Worm (Caenorhabditis elegans) whole organism, L4 larva: ENCODE measurements around the gene mogs-1.

Experiments
- F10B5.3 ChIP-seq: sonication (generic microtip); optimal IDR thresholded peaks from 2 replicates; lab custom pipeline; 2016; ENCODE audit warnings: mild to moderate bottlenecking, missing genetic modification characterization, missing compliant biosample characterization
- F26F4.8 ChIP-seq: fragments of 200-800 bp; sonication (Bioruptor generic); conservative IDR thresholded peaks from 2 replicates; pipeline ENCODE4 v1.3.6; 2022; ENCODE audit warnings: missing genetic modification characterization, missing compliant biosample characterization
- F44E2.7 ChIP-seq: fragments of 200-800 bp; sonication (Bioruptor generic); IDR thresholded peaks from 2 replicates; pipeline ENCODE4 v2.1.2; 2022; ENCODE audit warnings: missing genetic modification characterization, missing compliant biosample characterization
- F49E8.2 ChIP-seq: sonication (generic microtip); optimal IDR thresholded peaks from 2 replicates; lab custom pipeline; 2016; ENCODE audit warnings: missing compliant biosample characterization, mild to moderate bottlenecking, missing genetic modification characterization, borderline replicate concordance
- R02D3.7 ChIP-seq: fragments of 150-350 bp; sonication (generic microtip); optimal IDR thresholded peaks from 3 replicates; lab custom pipeline; 2014; ENCODE audit warnings: missing biosample characterization, missing genetic modification characterization
- T20F7.1 ChIP-seq: fragments of 200-800 bp; sonication (Bioruptor generic); optimal IDR thresholded peaks from 2 replicates; lab custom pipeline; 2018; ENCODE audit warnings: mild to moderate bottlenecking, missing genetic modification characterization, missing compliant biosample characterization
- T26A8.4 ChIP-seq: fragments of 200-800 bp; sonication (Bioruptor generic); IDR thresholded peaks from 2 replicates; pipeline ENCODE4 v1.3.6; 2022; ENCODE audit warnings: missing genetic modification characterization, missing compliant biosample characterization
- Y5F2A.4 ChIP-seq: fragments of 200-800 bp; sonication (Bioruptor generic); optimal IDR thresholded peaks from 2 replicates; lab custom pipeline; 2018; ENCODE audit warnings: mild to moderate bottlenecking, missing genetic modification characterization, missing compliant biosample characterization
- Y75B8A.6 ChIP-seq: fragments of 200-800 bp; sonication (Bioruptor generic); IDR thresholded peaks from 2 replicates; pipeline ENCODE4 v1.3.6; 2022; ENCODE audit warnings: missing genetic modification reagents, missing genetic modification characterization, missing compliant biosample characterization
- ZK337.2 ChIP-seq: fragments of 200-800 bp; sonication (Bioruptor generic); IDR thresholded peaks from 2 replicates; pipeline ENCODE4 v1.3.6; 2022; ENCODE audit warnings: missing genetic modification reagents, missing genetic modification characterization, missing compliant biosample characterization
- aha-1 ChIP-seq: fragments of 150-350 bp; peaks from one replicate; lab custom pipeline; 2014; ENCODE audit warnings: missing biosample characterization, missing genetic modification characterization
- attf-4 ChIP-seq: sonication (generic microtip); optimal IDR thresholded peaks from 3 replicates; lab custom pipeline; 2017; ENCODE audit warnings: missing biosample characterization, missing genetic modification characterization
- ceh-20 ChIP-seq: fragments of 200-800 bp; sonication (Bioruptor generic); IDR thresholded peaks from 2 replicates; pipeline ENCODE4 v1.3.6; 2022; ENCODE audit warnings: missing genetic modification reagents, missing genetic modification characterization, missing compliant biosample characterization
- ceh-28 ChIP-seq: fragments of 150-350 bp; optimal IDR thresholded peaks from 2 replicates; lab custom pipeline; 2014; ENCODE audit warnings: missing biosample characterization, missing genetic modification reagents, missing genetic modification characterization
- ceh-32 ChIP-seq: sonication (generic microtip); optimal IDR thresholded peaks from 2 replicates; lab custom pipeline; 2016; ENCODE audit warnings: mild to moderate bottlenecking, missing genetic modification characterization, missing compliant biosample characterization; ENCODE audit not compliant: poor library complexity
- ceh-44 ChIP-seq: fragments of 200-800 bp; sonication (Bioruptor generic); IDR thresholded peaks from 2 replicates; pipeline ENCODE4 v1.3.6; 2022; ENCODE audit warnings: missing genetic modification reagents, missing genetic modification characterization, missing compliant biosample characterization
- ceh-62 ChIP-seq: sonication (generic microtip); optimal IDR thresholded peaks from 2 replicates; lab custom pipeline; 2017; ENCODE audit warnings: missing biosample characterization, missing genetic modification characterization
- ceh-82 ChIP-seq: sonication (generic microtip); optimal IDR thresholded peaks from 2 replicates; lab custom pipeline; 2017; ENCODE audit warnings: missing biosample characterization, missing genetic modification characterization
- daf-12 ChIP-seq: fragments of 150-350 bp; optimal IDR thresholded peaks from 2 replicates; lab custom pipeline; 2014; ENCODE audit warnings: missing biosample characterization, missing genetic modification reagents, missing genetic modification characterization
- daf-16 ChIP-seq, 3 experiments: sonication (generic microtip); optimal IDR thresholded peaks; 2 replicates each; lab custom pipeline; 2016 to 2017; ENCODE audit warnings: missing genetic modification characterization in 3 of 3, missing genetic modification reagents in 3 of 3, mild to moderate bottlenecking in 2 of 3, missing compliant biosample characterization in 2 of 3, missing biosample characterization in 1 of 3, moderate library complexity in 1 of 3
- daf-19 ChIP-seq: fragments of 200-800 bp; sonication (Bioruptor generic); conservative IDR thresholded peaks from 2 replicates; pipeline ENCODE4 v1.3.6; 2022; ENCODE audit warnings: missing genetic modification characterization, missing compliant biosample characterization
- dpl-1 ChIP-seq: fragments of 150-350 bp; optimal IDR thresholded peaks from 2 replicates; lab custom pipeline; 2014; ENCODE audit warnings: missing biosample characterization, missing genetic modification reagents, missing genetic modification characterization
- dve-1 ChIP-seq: sonication (generic microtip); optimal IDR thresholded peaks from 2 replicates; lab custom pipeline; 2017; ENCODE audit warnings: antibody characterized with exemption, mild to moderate bottlenecking, missing genetic modification characterization, missing compliant biosample characterization; ENCODE audit not compliant: insufficient read depth
- egl-27 ChIP-seq: sonication (generic microtip); optimal IDR thresholded peaks from 3 replicates; lab custom pipeline; 2017; ENCODE audit warnings: missing biosample characterization, missing genetic modification reagents, missing genetic modification characterization
- hlh-11 ChIP-seq: fragments of 200-800 bp; sonication (Bioruptor generic); optimal IDR thresholded peaks from 2 replicates; lab custom pipeline; 2018; ENCODE audit warnings: mild to moderate bottlenecking, missing genetic modification characterization, missing compliant biosample characterization
- hlh-30 ChIP-seq: sonication (generic microtip); optimal IDR thresholded peaks from 2 replicates; lab custom pipeline; 2017; ENCODE audit warnings: antibody characterized with exemption, mild to moderate bottlenecking, missing genetic modification characterization, missing compliant biosample characterization; ENCODE audit not compliant: insufficient read depth
- hmg-1.1 ChIP-seq: fragments of 200-800 bp; sonication (Bioruptor generic); IDR thresholded peaks from 2 replicates; pipeline ENCODE4 v1.3.6; 2022; ENCODE audit warnings: missing genetic modification reagents, missing genetic modification characterization, missing compliant biosample characterization
- jun-1 ChIP-seq: fragments of 150-350 bp; optimal IDR thresholded peaks from 2 replicates; lab custom pipeline; 2014; ENCODE audit warnings: missing biosample characterization, missing genetic modification reagents, missing genetic modification characterization
- lin-1 ChIP-seq: fragments of 200-800 bp; sonication (Bioruptor generic); IDR thresholded peaks from 2 replicates; pipeline ENCODE4 v1.3.6; 2022; ENCODE audit warnings: missing genetic modification reagents, missing genetic modification characterization, missing compliant biosample characterization
- lin-13 ChIP-seq: fragments of 150-350 bp; optimal IDR thresholded peaks from 2 replicates; lab custom pipeline; 2014; ENCODE audit warnings: missing biosample characterization, missing genetic modification reagents, missing genetic modification characterization
- lin-15B ChIP-seq: fragments of 150-350 bp; sonication (generic microtip); optimal IDR thresholded peaks from 3 replicates; lab custom pipeline; 2014; ENCODE audit warnings: missing biosample characterization, missing genetic modification characterization
- lin-29 ChIP-seq: fragments of 200-800 bp; sonication (Bioruptor generic); IDR thresholded peaks from 2 replicates; pipeline ENCODE4 v1.3.6; 2022; ENCODE audit warnings: missing genetic modification reagents, missing genetic modification characterization, missing compliant biosample characterization
- lin-38 ChIP-seq: fragments of 200-800 bp; sonication (Bioruptor generic); IDR thresholded peaks from 2 replicates; pipeline ENCODE4 v1.3.6; 2022; ENCODE audit warnings: missing genetic modification reagents, missing genetic modification characterization, missing compliant biosample characterization
- lin-39 ChIP-seq: fragments of 150-350 bp; optimal IDR thresholded peaks from 2 replicates; lab custom pipeline; 2014; ENCODE audit warnings: missing biosample characterization, missing genetic modification reagents, missing genetic modification characterization
- lir-3 ChIP-seq: sonication (generic microtip); optimal IDR thresholded peaks from 2 replicates; lab custom pipeline; 2016; ENCODE audit warnings: mild to moderate bottlenecking, missing genetic modification characterization, missing compliant biosample characterization
- lsy-2 ChIP-seq, 2 experiments: fragments of 150-350 bp in 1 of 2; sonication (generic microtip) in 1 of 2; optimal IDR thresholded peaks; 2 replicates each; lab custom pipeline; 2014 to 2017; ENCODE audit warnings: missing biosample characterization in 2 of 2, missing genetic modification characterization in 2 of 2
- madf-5 ChIP-seq, 2 experiments: fragments of 200-800 bp; sonication (Bioruptor generic); IDR thresholded peaks; 2 replicates each; pipeline ENCODE4 v1.3.6; 2022; ENCODE audit warnings: missing compliant biosample characterization in 2 of 2, missing genetic modification characterization in 2 of 2
- mdt-29 ChIP-seq: fragments of 200-800 bp; sonication (Bioruptor generic); IDR thresholded peaks from 2 replicates; pipeline ENCODE4 v1.3.6; 2022; ENCODE audit warnings: missing genetic modification reagents, missing genetic modification characterization, missing compliant biosample characterization
- mxl-3 ChIP-seq: fragments of 200-800 bp; sonication (Bioruptor generic); optimal IDR thresholded peaks from 2 replicates; lab custom pipeline; 2018; ENCODE audit warnings: mild to moderate bottlenecking, missing genetic modification characterization, missing compliant biosample characterization
- nhr-237 ChIP-seq: sonication (generic microtip); optimal IDR thresholded peaks from 2 replicates; lab custom pipeline; 2017; ENCODE audit warnings: missing biosample characterization, missing genetic modification characterization
- php-3 ChIP-seq: fragments of 200-800 bp; sonication (Bioruptor generic); IDR thresholded peaks from 2 replicates; pipeline ENCODE4 v1.3.6; 2022; ENCODE audit warnings: missing genetic modification reagents, missing genetic modification characterization, missing compliant biosample characterization
- pqm-1 ChIP-seq: sonication (generic microtip); optimal IDR thresholded peaks from 2 replicates; lab custom pipeline; 2017; ENCODE audit warnings: missing biosample characterization, missing genetic modification characterization
- rbr-2 ChIP-seq: sonication (generic microtip); optimal IDR thresholded peaks from 2 replicates; lab custom pipeline; 2016; ENCODE audit warnings: missing genotype, missing genetic modification characterization, missing compliant biosample characterization
- saeg-2 ChIP-seq: fragments of 200-800 bp; sonication (Bioruptor generic); IDR thresholded peaks from 2 replicates; pipeline ENCODE4 v1.3.6; 2022; ENCODE audit warnings: missing genetic modification reagents, missing genetic modification characterization, missing compliant biosample characterization
- sdz-12 ChIP-seq: fragments of 200-800 bp; sonication (Bioruptor generic); optimal IDR thresholded peaks from 2 replicates; lab custom pipeline; 2018; ENCODE audit warnings: mild to moderate bottlenecking, missing genetic modification characterization, missing compliant biosample characterization
- set-16 ChIP-seq: fragments of 200-800 bp; sonication (Bioruptor generic); IDR thresholded peaks from 2 replicates; pipeline ENCODE4 v1.3.6; 2022; ENCODE audit warnings: missing genetic modification reagents, missing genetic modification characterization, missing compliant biosample characterization
- skn-1 ChIP-seq: fragments of 150-350 bp; optimal IDR thresholded peaks from 2 replicates; lab custom pipeline; 2014; ENCODE audit warnings: missing biosample characterization, missing genetic modification characterization
- spr-1 ChIP-seq: sonication (generic microtip); optimal IDR thresholded peaks from 2 replicates; lab custom pipeline; 2016; ENCODE audit warnings: mild to moderate bottlenecking, missing genetic modification characterization, missing compliant biosample characterization
- unc-39 ChIP-seq: sonication (generic microtip); optimal IDR thresholded peaks from 2 replicates; lab custom pipeline; 2017; ENCODE audit warnings: missing biosample characterization, missing genetic modification characterization
- vab-7 ChIP-seq: fragments of 200-800 bp; sonication (Bioruptor generic); IDR thresholded peaks from 2 replicates; pipeline ENCODE4 v1.3.6; 2022; ENCODE audit warnings: missing genetic modification reagents, missing genetic modification characterization, missing compliant biosample characterization
- zip-2 ChIP-seq: fragments of 150-350 bp; optimal IDR thresholded peaks from 2 replicates; lab custom pipeline; 2014; ENCODE audit warnings: missing biosample characterization, missing genetic modification characterization
- ztf-11 ChIP-seq: fragments of 150-350 bp; optimal IDR thresholded peaks from 2 replicates; lab custom pipeline; 2014; ENCODE audit warnings: missing biosample characterization, missing genetic modification characterization

mogs-1 gene

DNA sequence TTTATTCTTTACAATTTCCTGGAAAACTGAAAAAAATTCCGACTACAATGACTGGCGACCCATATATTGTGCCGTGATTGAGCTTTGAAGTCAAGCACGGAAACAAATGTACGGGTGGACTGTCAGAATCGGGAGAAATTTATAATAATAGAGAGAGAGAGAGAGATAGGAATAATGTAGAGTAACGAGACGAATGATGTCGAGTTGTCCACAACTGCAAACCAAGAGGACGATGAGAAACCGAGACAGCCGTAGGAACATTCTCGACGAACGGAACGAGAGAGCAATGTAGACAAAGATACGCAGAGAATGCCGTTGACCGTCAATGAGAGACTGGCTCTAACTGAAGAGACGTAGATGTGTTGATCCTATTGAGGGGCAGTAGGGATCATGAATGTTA lies 5.8 kb upstream of the mogs-1 start:
- TF ChIP-seq ceh-32 (no peak), attf-4 (tag; lab: Kevin White, UChicago) (no peak), rbr-2 (tag; lab: Kevin White, UChicago) (peak; percentile 82), pqm-1 (tag; lab: Kevin White, UChicago) (peak; percentile 41), skn-1 (tag; lab: Kevin White, UChicago) (no peak), ztf-11 (tag; lab: Kevin White, UChicago) (no peak), vab-7 (GFP tag; lab: Robert Waterston, UW) (no peak), lsy-2 (tag; optimal IDR thresholded peaks at IDR 0.05; lab: Kevin White, UChicago) (peak; percentile 61 to 90), ZK337.2 (GFP tag; lab: Robert Waterston, UW) (no peak), lin-29 (no peak), set-16 (no peak), F49E8.2 (tag; lab: Kevin White, UChicago) (no peak), hlh-30 (tag; lab: Kevin White, UChicago) (peak; percentile 71), daf-16 (GFP tag; optimal IDR thresholded peaks at IDR 0.05; lab: Kevin White, UChicago) (peak; percentile 53 to 55), daf-16 (tag; optimal IDR thresholded peaks at IDR 0.05; lab: Kevin White, UChicago) (peak; percentile 85), lir-3 (tag; lab: Kevin White, UChicago) (no peak), lin-38 (GFP tag; lab: Robert Waterston, UW) (peak; percentile 52), aha-1 (peak; percentile 98), egl-27 (tag; lab: Kevin White, UChicago) (no peak), lin-39 (no peak), mdt-29 (GFP tag; lab: Robert Waterston, UW) (0 out of 2 replicates have a peak, but pooled peaks have one; percentile 16), hlh-11 (tag; lab: Kevin White, UChicago) (peak; percentile 94), T20F7.1 (GFP tag; lab: Kevin White, UChicago) (peak; percentile 71), zip-2 (no peak), spr-1 (peak; percentile 69), php-3 (GFP tag; lab: Robert Waterston, UW) (0 out of 2 replicates have a peak, but pooled peaks have one; percentile 38), saeg-2 (GFP tag; lab: Robert Waterston, UW) (no peak), F26F4.8 (GFP tag; lab: Robert Waterston, UW) (no peak), daf-12 (tag; lab: Kevin White, UChicago) (no peak), F10B5.3 (tag; lab: Kevin White, UChicago) (no peak), T26A8.4 (GFP tag; lab: Robert Waterston, UW) (peak; percentile 74), lin-13 (GFP tag; lab: Kevin White, UChicago) (peak; percentile 69), ceh-28 (tag; lab: Kevin White, UChicago) (no peak), ceh-82 (no peak), Y5F2A.4 (GFP tag; lab: Kevin White, UChicago) (no peak), F44E2.7 (GFP tag; lab: Robert Waterston, UW) (no peak), lin-15B (no peak), R02D3.7 (tag; lab: Kevin White, UChicago) (no peak), sdz-12 (GFP tag; lab: Kevin White, UChicago) (no peak), unc-39 (no peak), Y75B8A.6 (GFP tag; lab: Robert Waterston, UW) (no peak), ceh-62 (tag; lab: Kevin White, UChicago) (no peak), daf-19 (GFP tag; lab: Robert Waterston, UW) (no peak), hmg-1.1 (GFP tag; lab: Robert Waterston, UW) (peak; percentile 71), dpl-1 (GFP tag; lab: Kevin White, UChicago) (peak; percentile 56), ceh-20 (GFP tag; lab: Robert Waterston, UW) (no peak), mxl-3 (GFP tag; lab: Kevin White, UChicago) (peak; percentile 48), dve-1 (tag; lab: Kevin White, UChicago) (peak; percentile 97), madf-5 (GFP tag; IDR thresholded peaks at IDR 0.05; lab: Robert Waterston, UW) (no peak), ceh-44 (GFP tag; lab: Robert Waterston, UW) (no peak), nhr-237 (tag; lab: Kevin White, UChicago) (no peak), jun-1 (tag; lab: Kevin White, UChicago) (peak; percentile 23), lin-1 (GFP tag; lab: Robert Waterston, UW) (peak; percentile 66; the same call in 1 of the 2 replicates)
